Fruit fly (Drosophila melanogaster): ENCODE measurements around the gene CG33912.

CG33912 gene

dm6 chr3L:20711397-20711796, 44.1 kb downstream of the CG33912 start:
- no peak for TF ChIP-seq insv (optimal IDR thresholded peaks at IDR 0.05)
- TF ChIP-seq Sin3A (optimal IDR thresholded peaks at IDR 0.05) = no peak
- no peak for TF ChIP-seq psq (optimal IDR thresholded peaks at IDR 0.05)
- TF ChIP-seq h (optimal IDR thresholded peaks at IDR 0.05) = no peak
- no peak for TF ChIP-seq Myc (optimal IDR thresholded peaks at IDR 0.05)
- TF ChIP-seq ttk (optimal IDR thresholded peaks at IDR 0.05) = no peak

dm6 chr3L:20710475-20711177, 44.9 kb downstream of the CG33912 start:
- no peak for TF ChIP-seq psq (optimal IDR thresholded peaks at IDR 0.05)
- TF ChIP-seq Myc (optimal IDR thresholded peaks at IDR 0.05) = no peak
- no peak for TF ChIP-seq ttk (optimal IDR thresholded peaks at IDR 0.05)
- no peak for TF ChIP-seq h (optimal IDR thresholded peaks at IDR 0.05)
- no peak for TF ChIP-seq Sin3A (optimal IDR thresholded peaks at IDR 0.05)
- TF ChIP-seq insv (optimal IDR thresholded peaks at IDR 0.05) = no peak

dm6 chr3L:20707217-20707616, 48.3 kb downstream of the CG33912 start:
- TF ChIP-seq Myc (optimal IDR thresholded peaks at IDR 0.05) = no peak
- no peak for TF ChIP-seq h (optimal IDR thresholded peaks at IDR 0.05)

All from Kc167 (cell line).